Worm (Caenorhabditis elegans): ENCODE data around the gene vhl-1.

Gene vhl-1

DNA sequence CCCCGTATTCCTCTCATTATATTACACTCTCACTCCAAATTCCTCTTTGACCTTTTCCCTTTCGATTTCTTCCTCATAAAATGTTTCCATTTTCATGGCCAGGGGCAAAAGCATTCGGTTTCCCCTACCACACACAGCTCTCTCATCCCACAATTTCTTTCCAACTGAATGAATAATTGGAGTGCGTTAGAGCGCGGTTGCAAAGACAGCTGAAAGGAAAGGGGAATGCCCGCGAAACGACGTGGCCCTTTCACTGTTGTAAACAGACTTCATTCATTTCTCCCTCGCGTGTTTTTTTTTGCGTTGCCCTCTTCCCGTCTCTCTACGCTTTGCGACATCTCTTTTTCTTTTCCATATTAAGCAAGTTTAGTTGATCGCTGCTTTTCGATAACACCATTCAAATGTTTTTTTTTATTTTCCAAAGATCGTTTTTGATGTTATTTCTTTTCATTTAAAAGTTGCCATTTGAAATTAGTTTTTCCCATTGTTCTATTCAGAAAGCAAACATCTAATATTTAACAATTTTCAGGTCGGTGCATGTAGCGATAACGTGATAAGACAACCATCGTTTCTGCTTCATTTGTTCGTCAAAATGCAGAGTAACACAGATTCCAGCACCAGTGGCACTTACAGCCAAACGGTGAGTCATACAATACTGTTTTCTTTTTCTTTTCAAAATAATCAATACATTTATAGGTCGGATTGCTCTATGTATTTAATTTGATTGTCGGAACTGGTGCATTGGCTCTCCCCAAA, 44.7 kb upstream of the vhl-1 start, which contains the start of gene C03A3.2 (continued):
- TF ChIP-seq rnt-1 (tag; optimal IDR thresholded peaks at IDR 0.05) (peak; percentile 55), Y116A8C.19 (tag; optimal IDR thresholded peaks at IDR 0.05; ENCODE audit: borderline replicate concordance) (no peak), skn-1 (tag; optimal IDR thresholded peaks at IDR 0.05) (peak; percentile 14), C16A3.4 (tag; optimal IDR thresholded peaks at IDR 0.05) (peak; percentile 65), ama-1 (optimal IDR thresholded peaks at IDR 0.05) (no peak), sup-37 (GFP tag; optimal IDR thresholded peaks at IDR 0.05) (no peak), pag-3 (tag; optimal IDR thresholded peaks at IDR 0.05; ENCODE audit: borderline replicate concordance, insufficient read depth) (no peak), fkh-10 (GFP tag; optimal IDR thresholded peaks at IDR 0.05) (peak; percentile 64), zag-1 (tag; optimal IDR thresholded peaks at IDR 0.05) (no peak), snpc-4 (tag; optimal IDR thresholded peaks at IDR 0.05) (peak; percentile 39), nhr-71 (tag; optimal IDR thresholded peaks at IDR 0.05) (peak; percentile 76), sptf-1 (tag; optimal IDR thresholded peaks at IDR 0.05) (no peak), lsy-2 (tag; optimal IDR thresholded peaks at IDR 0.05) (peak; percentile 54 to 76), pax-3 (tag; optimal IDR thresholded peaks at IDR 0.05) (no peak), tbx-2 (tag; optimal IDR thresholded peaks at IDR 0.05) (peak; percentile 67), mdl-1 (tag; optimal IDR thresholded peaks at IDR 0.05) (peak in 1 of 2 experiments; percentile 69), ceh-63 (GFP tag; optimal IDR thresholded peaks at IDR 0.05) (no peak), zip-4 (GFP tag; optimal IDR thresholded peaks at IDR 0.05) (no peak), fkh-8 (tag; optimal IDR thresholded peaks at IDR 0.05) (peak; percentile 78), F16B12.6 (tag; optimal IDR thresholded peaks at IDR 0.05) (no peak), lin-13 (GFP tag; optimal IDR thresholded peaks at IDR 0.05) (peak; percentile 43), ztf-4 (tag; optimal IDR thresholded peaks at IDR 0.05) (peak; percentile 11), C04F5.9 (tag; optimal IDR thresholded peaks at IDR 0.05) (no peak), jun-1 (tag; optimal IDR thresholded peaks at IDR 0.05) (no peak), aha-1 (tag; optimal IDR thresholded peaks at IDR 0.05) (no peak), unc-62 (GFP tag; optimal IDR thresholded peaks at IDR 0.05) (no peak), irx-1 (tag; optimal IDR thresholded peaks at IDR 0.05) (peak; percentile 26), egl-13 (tag; optimal IDR thresholded peaks at IDR 0.05) (peak; percentile 24), sox-4 (tag; optimal IDR thresholded peaks at IDR 0.05) (no peak), lin-14 (GFP tag; optimal IDR thresholded peaks at IDR 0.05) (peak; percentile 96), unc-30 (tag; optimal IDR thresholded peaks at IDR 0.05) (no peak), vab-15 (tag; optimal IDR thresholded peaks at IDR 0.05) (peak; percentile 92), nhr-76 (tag; optimal IDR thresholded peaks at IDR 0.05) (no peak), swsn-7 (tag; optimal IDR thresholded peaks at IDR 0.05) (peak; percentile 67), nhr-85 (tag) (peak; percentile 71), pqm-1 (tag; optimal IDR thresholded peaks at IDR 0.05) (no peak), unc-98 (GFP tag; IDR thresholded peaks at IDR 0.05) (no peak), xbp-1 (tag; optimal IDR thresholded peaks at IDR 0.05) (peak; percentile 59), C34B4.2 (tag; optimal IDR thresholded peaks at IDR 0.05) (no peak), ceh-82 (tag; optimal IDR thresholded peaks at IDR 0.05) (peak; percentile 10 to 87 (median 64)), elt-2 (tag; optimal IDR thresholded peaks at IDR 0.05) (peak; percentile 5)

- TF ChIP-seq lin-14 (GFP tag; optimal IDR thresholded peaks at IDR 0.05), result peak; percentile 20
- no peak for TF ChIP-seq C04F5.9 (tag; optimal IDR thresholded peaks at IDR 0.05)
- peak in 1 of 2 experiments; percentile 32 for TF ChIP-seq lin-35 (GFP tag; optimal IDR thresholded peaks at IDR 0.05)
- peak; percentile 71 for TF ChIP-seq elt-2 (tag; optimal IDR thresholded peaks at IDR 0.05)
- no peak for TF ChIP-seq nhr-19 (GFP tag; conservative IDR thresholded peaks at IDR 0.05)
Measured at ce11 chrX:11264715-11265114, 42.4 kb upstream of the vhl-1 start.
